Worm (Caenorhabditis elegans) whole organism, mixed stage, embryonic: ENCODE results near the gene C34E7.3.

ENCODE experiments used
- lin-13 ChIP-seq: fragments of 150-350 bp; optimal IDR thresholded peaks from 2 replicates; lab custom pipeline; 2014; ENCODE audit warnings: missing biosample characterization, missing genetic modification characterization
- nhr-237 ChIP-seq: fragments of 150-350 bp; optimal IDR thresholded peaks from 2 replicates; lab custom pipeline; 2014; ENCODE audit warnings: missing biosample characterization, missing genetic modification characterization
- nhr-76 ChIP-seq: sonication (generic microtip); optimal IDR thresholded peaks from 2 replicates; lab custom pipeline; 2017; ENCODE audit warnings: missing biosample characterization, missing genetic modification characterization
- snpc-4 ChIP-seq: fragments of 150-350 bp; optimal IDR thresholded peaks from 2 replicates; lab custom pipeline; 2014; ENCODE audit warnings: missing biosample characterization, missing genetic modification characterization
- unc-62 ChIP-seq: fragments of 150-350 bp; optimal IDR thresholded peaks from 2 replicates; lab custom pipeline; 2014; ENCODE audit warnings: missing biosample characterization, missing genetic modification reagents, missing genetic modification characterization

DNA sequence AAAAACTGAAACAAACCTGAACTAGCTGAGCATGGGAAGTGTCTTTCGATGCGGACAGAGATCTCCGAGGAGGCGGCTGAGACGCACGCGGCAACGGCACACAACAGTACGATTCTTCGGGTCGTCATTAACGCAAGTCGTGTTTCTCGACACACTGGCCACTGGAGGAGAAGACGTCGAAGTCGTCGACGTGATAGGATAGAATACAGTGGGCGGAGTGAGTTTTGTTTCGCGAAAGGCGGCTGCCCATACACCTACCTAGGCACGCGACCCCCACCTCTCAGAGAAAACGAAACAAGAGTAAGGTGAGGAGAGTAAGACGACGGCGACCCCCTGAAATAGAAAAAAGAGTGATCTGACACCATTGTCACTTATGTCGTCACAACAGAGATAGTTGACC is 4.7 kb downstream of the C34E7.3 start, which contains the start of gene gmap-1:
- TF ChIP-seq unc-62 (no peak), nhr-237 (no peak), lin-13 (tag; lab: Kevin White, UChicago) (no peak), nhr-76 (tag; lab: Kevin White, UChicago) (no peak), snpc-4 (tag; lab: Kevin White, UChicago) (no peak)
